Fruit fly (Drosophila melanogaster) whole organism: ENCODE data around the gene RpS9.

ENCODE experiments used
- pan ChIP-seq: fragments of >200 bp; optimal IDR thresholded peaks from 2 replicates; lab custom pipeline; 2017
- psq ChIP-seq: fragments of >200 bp; optimal IDR thresholded peaks from 2 replicates; lab custom pipeline; 2017
- usp ChIP-seq: fragments of >200 bp; optimal IDR thresholded peaks from 2 replicates; lab custom pipeline; 2017; ENCODE audit warnings: missing biosample characterization, missing genetic modification characterization, mixed read lengths

- TF ChIP-seq psq, result no peak
- no peak for TF ChIP-seq pan (lab: Kevin White, UChicago)
- TF ChIP-seq usp, result no peak
These were observed 38.5 kb upstream of the RpS9 start for dm6 chr3L:9549690-9550303.
